Worm (Caenorhabditis elegans) whole organism, L1 larva: ENCODE measurements around the gene C14B1.3.
A peak's percentile ranks its signal among the peaks of the same experiment; 100 is the strongest.

Experiments used
- C04F5.9 ChIP-seq: sonication (generic microtip); optimal IDR thresholded peaks from 2 replicates; lab custom pipeline; 2016; ENCODE audit warnings: missing genetic modification characterization, missing compliant biosample characterization
- Y116A8C.19 ChIP-seq: sonication (generic microtip); optimal IDR thresholded peaks from 2 replicates; lab custom pipeline; 2016; ENCODE audit warnings: missing compliant biosample characterization, missing genetic modification characterization, borderline replicate concordance
- aha-1 ChIP-seq: fragments of 150-350 bp; optimal IDR thresholded peaks from 2 replicates; lab custom pipeline; 2014; ENCODE audit warnings: missing biosample characterization, missing genetic modification characterization
- blmp-1 ChIP-seq: fragments of 150-350 bp; optimal IDR thresholded peaks from 2 replicates; lab custom pipeline; 2014; ENCODE audit warnings: missing biosample characterization, missing genetic modification characterization
- ceh-82 ChIP-seq, 3 experiments: fragments of 150-350 bp in 1 of 3; sonication (generic microtip) in 2 of 3; optimal IDR thresholded peaks; 2 replicates each; lab custom pipeline; 2014 to 2017; ENCODE audit warnings: missing biosample characterization in 3 of 3, missing genetic modification characterization in 3 of 3
- ces-1 ChIP-seq: fragments of 150-350 bp; optimal IDR thresholded peaks from 2 replicates; lab custom pipeline; 2014; ENCODE audit warnings: missing biosample characterization, missing genetic modification reagents, missing genetic modification characterization
- dpl-1 ChIP-seq, 3 experiments: fragments of 150-350 bp in 2 of 3; sonication (generic microtip) in 1 of 3; optimal IDR thresholded peaks; 2 replicates each; lab custom pipeline; 2014 to 2017; ENCODE audit warnings: missing biosample characterization in 3 of 3, missing genetic modification characterization in 3 of 3, missing genetic modification reagents in 3 of 3
- efl-1 ChIP-seq, 4 experiments: fragments of 150-350 bp; optimal IDR thresholded peaks in 3 of 4; peaks in 1 of 4; 1 replicate in 1 of 4; 2 replicates in 3 of 4; lab custom pipeline; 2014; ENCODE audit warnings: missing biosample characterization in 2 of 4, missing genetic modification characterization in 2 of 4, missing genetic modification reagents in 2 of 4
- elt-3 ChIP-seq, 6 experiments: fragments of 150-350 bp in 1 of 6; sonication (generic microtip); optimal IDR thresholded peaks; 2 replicates each; lab custom pipeline; 2017 to 2018; ENCODE audit warnings: missing biosample characterization in 6 of 6, missing genetic modification characterization in 6 of 6, inconsistent platforms in 1 of 6
- ets-5 ChIP-seq: fragments of 200-800 bp; sonication (Bioruptor generic); IDR thresholded peaks from 2 replicates; pipeline ENCODE4 v1.3.6; 2022; ENCODE audit warnings: missing genetic modification characterization, missing compliant biosample characterization
- hlh-17 ChIP-seq: fragments of 200-800 bp; sonication (Bioruptor generic); optimal IDR thresholded peaks from 2 replicates; lab custom pipeline; 2018; ENCODE audit warnings: missing genetic modification characterization, mild to moderate bottlenecking, missing compliant biosample characterization, moderate library complexity, borderline replicate concordance
- hpl-2 ChIP-seq: fragments of 150-350 bp; optimal IDR thresholded peaks from 2 replicates; lab custom pipeline; 2014; ENCODE audit warnings: missing biosample characterization, missing genetic modification reagents, missing genetic modification characterization
- irx-1 ChIP-seq: sonication (generic microtip); optimal IDR thresholded peaks from 2 replicates; lab custom pipeline; 2016; ENCODE audit warnings: missing genetic modification characterization, missing compliant biosample characterization
- lin-13 ChIP-seq: fragments of 150-350 bp; optimal IDR thresholded peaks from 2 replicates; lab custom pipeline; 2014; ENCODE audit warnings: missing biosample characterization, missing genetic modification reagents, missing genetic modification characterization
- lin-35 ChIP-seq, 2 experiments: fragments of 150-350 bp; optimal IDR thresholded peaks; 2 replicates each; lab custom pipeline; 2014; ENCODE audit warnings: missing biosample characterization in 2 of 2, missing genetic modification characterization in 2 of 2, missing genetic modification reagents in 2 of 2
- lsy-2 ChIP-seq, 2 experiments: fragments of 150-350 bp; optimal IDR thresholded peaks; 2 replicates each; lab custom pipeline; 2014; ENCODE audit warnings: missing biosample characterization in 2 of 2, missing genetic modification characterization in 2 of 2
- mab-9 ChIP-seq: fragments of 200-800 bp; sonication (Bioruptor generic); IDR thresholded peaks from 2 replicates; pipeline ENCODE4 v1.3.6; 2022; ENCODE audit warnings: missing genetic modification reagents, missing genetic modification characterization, missing compliant biosample characterization
- mdl-1 ChIP-seq, 2 experiments: fragments of 150-350 bp; optimal IDR thresholded peaks; 2 replicates each; lab custom pipeline; 2014 to 2017; ENCODE audit warnings: missing biosample characterization in 2 of 2, missing genetic modification characterization in 2 of 2, inconsistent platforms in 1 of 2
- mep-1 ChIP-seq: fragments of 150-350 bp; optimal IDR thresholded peaks from 2 replicates; lab custom pipeline; 2014; ENCODE audit warnings: missing biosample characterization, missing genetic modification characterization
- nhr-11 ChIP-seq: fragments of 150-350 bp; optimal IDR thresholded peaks from 2 replicates; lab custom pipeline; 2014; ENCODE audit warnings: missing biosample characterization, missing genetic modification characterization
- nhr-12 ChIP-seq: sonication (generic microtip); optimal IDR thresholded peaks from 2 replicates; lab custom pipeline; 2017; ENCODE audit warnings: missing biosample characterization, missing genetic modification characterization
- nhr-71 ChIP-seq: sonication (generic microtip); optimal IDR thresholded peaks from 2 replicates; lab custom pipeline; 2016; ENCODE audit warnings: mild to moderate bottlenecking, missing genetic modification characterization, moderate library complexity, missing compliant biosample characterization
- nhr-77 ChIP-seq: fragments of 150-350 bp; optimal IDR thresholded peaks from 2 replicates; lab custom pipeline; 2014; ENCODE audit warnings: missing biosample characterization, missing genetic modification characterization
- nhr-84 ChIP-seq: sonication (generic microtip); optimal IDR thresholded peaks from 2 replicates; lab custom pipeline; 2017; ENCODE audit warnings: missing biosample characterization, missing genetic modification characterization
- nhr-85 ChIP-seq: sonication (generic microtip); peaks from one replicate; lab custom pipeline; 2016; ENCODE audit warnings: missing genetic modification characterization, inconsistent platforms, missing compliant biosample characterization
- nhr-90 ChIP-seq: sonication (generic microtip); optimal IDR thresholded peaks from 2 replicates; lab custom pipeline; 2016; ENCODE audit warnings: mild to moderate bottlenecking, missing genetic modification characterization, missing compliant biosample characterization; ENCODE audit not compliant: poor library complexity
- pax-3 ChIP-seq: fragments of 200-800 bp; sonication (Bioruptor generic); optimal IDR thresholded peaks from 2 replicates; lab custom pipeline; 2018; ENCODE audit warnings: mild to moderate bottlenecking, missing genetic modification characterization, moderate library complexity, missing compliant biosample characterization
- rnt-1 ChIP-seq: sonication (generic microtip); optimal IDR thresholded peaks from 2 replicates; lab custom pipeline; 2016; ENCODE audit warnings: mild to moderate bottlenecking, missing genetic modification characterization, moderate library complexity, missing compliant biosample characterization
- skn-1 ChIP-seq: fragments of 150-350 bp; optimal IDR thresholded peaks from 2 replicates; lab custom pipeline; 2014; ENCODE audit warnings: missing biosample characterization, missing genetic modification characterization
- snpc-4 ChIP-seq: fragments of 150-350 bp; optimal IDR thresholded peaks from 2 replicates; lab custom pipeline; 2014; ENCODE audit warnings: missing biosample characterization, missing genetic modification characterization
- snu-23 ChIP-seq: sonication (generic microtip); optimal IDR thresholded peaks from 2 replicates; lab custom pipeline; 2016; ENCODE audit warnings: missing genetic modification characterization, missing compliant biosample characterization
- sup-37 ChIP-seq: fragments of 200-800 bp; sonication (Bioruptor generic); optimal IDR thresholded peaks from 2 replicates; lab custom pipeline; 2018; ENCODE audit warnings: mild to moderate bottlenecking, missing genetic modification characterization, missing compliant biosample characterization
- tbx-2 ChIP-seq: sonication (generic microtip); optimal IDR thresholded peaks from 2 replicates; lab custom pipeline; 2016; ENCODE audit warnings: missing genetic modification characterization, missing compliant biosample characterization
- tlp-1 ChIP-seq: fragments of 150-350 bp; optimal IDR thresholded peaks from 2 replicates; lab custom pipeline; 2014; ENCODE audit warnings: missing biosample characterization, missing genetic modification characterization
- unc-130 ChIP-seq: fragments of 150-350 bp; optimal IDR thresholded peaks from 2 replicates; lab custom pipeline; 2017; ENCODE audit warnings: missing biosample characterization, missing genetic modification characterization, inconsistent platforms
- unc-30 ChIP-seq: sonication (generic microtip); optimal IDR thresholded peaks from 2 replicates; lab custom pipeline; 2017; ENCODE audit warnings: missing biosample characterization, missing genetic modification characterization
- zip-4 ChIP-seq: fragments of 200-800 bp; sonication (Bioruptor generic); optimal IDR thresholded peaks from 2 replicates; lab custom pipeline; 2018; ENCODE audit warnings: mild to moderate bottlenecking, missing genetic modification characterization, moderate library complexity, missing compliant biosample characterization
- ztf-11 ChIP-seq, 2 experiments: sonication (generic microtip); optimal IDR thresholded peaks; 2 replicates each; lab custom pipeline; 2016 to 2017; ENCODE audit warnings: missing genetic modification characterization in 2 of 2, missing biosample characterization in 1 of 2, missing compliant biosample characterization in 1 of 2

C14B1.3 gene

DNA sequence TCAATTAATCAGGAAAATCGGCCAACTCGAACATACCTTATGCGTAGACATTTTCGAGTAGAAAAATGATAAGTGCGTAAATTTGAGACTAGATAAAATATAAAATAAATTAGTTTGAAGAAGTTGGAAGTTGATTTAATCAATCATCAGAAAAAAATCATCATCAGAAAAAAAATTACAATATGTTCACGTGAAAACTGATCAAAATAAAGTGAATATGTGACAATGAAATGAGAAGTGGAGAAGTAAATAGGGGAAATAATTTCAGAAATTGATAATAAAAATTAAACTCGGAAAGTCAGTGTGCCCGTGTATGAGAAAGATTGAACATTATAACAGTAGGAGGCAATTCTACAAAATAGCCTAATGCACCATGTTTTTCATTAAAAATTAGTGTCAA lies 26.2 kb downstream of the C14B1.3 start, which contains the start of gene F34D10.9:
F34D10.9 (minus strand) TSS at position 101 of the 400 bp plus-strand sequence.
- TF ChIP-seq lin-35 (GFP tag; optimal IDR thresholded peaks at IDR 0.05; lab: Kevin White, UChicago) (no peak), tlp-1 (tag; lab: Kevin White, UChicago) (no peak), hpl-2 (GFP tag; lab: Kevin White, UChicago) (no peak), ces-1 (GFP tag; lab: Kevin White, UChicago) (no peak), ets-5 (GFP tag; lab: Robert Waterston, UW) (no peak), skn-1 (tag; lab: Kevin White, UChicago) (no peak), elt-3 (tag; optimal IDR thresholded peaks at IDR 0.05; lab: Kevin White, UChicago) (no peak), irx-1 (tag; lab: Kevin White, UChicago) (no peak), sup-37 (GFP tag; lab: Kevin White, UChicago) (no peak), zip-4 (no peak)

DNA sequence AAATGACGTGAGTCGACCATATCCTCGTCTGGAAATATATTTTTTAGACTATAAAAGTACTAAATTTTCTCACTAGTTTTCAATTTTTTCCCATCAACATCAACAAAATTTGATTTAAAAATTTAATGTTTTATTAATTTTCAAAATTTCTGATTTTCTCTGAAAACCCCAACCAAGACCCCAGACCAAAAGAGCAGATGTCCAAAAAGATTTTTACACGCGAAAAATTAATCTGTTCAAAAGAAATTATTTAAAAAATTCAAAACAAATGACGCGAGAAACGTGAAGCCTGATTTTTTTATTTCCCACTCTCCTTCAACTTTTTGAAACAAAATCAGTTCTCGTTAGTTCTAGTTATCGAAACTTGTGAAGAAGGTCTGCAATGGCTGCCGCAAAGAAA lies 27.1 kb downstream of the C14B1.3 start, which contains the start of gene F34D10.8:
F34D10.8 (plus strand) TSS at position 301 of the 400 bp plus-strand sequence.
- TF ChIP-seq nhr-85 (tag; lab: Kevin White, UChicago) (peak; percentile 56), lin-35 (GFP tag; optimal IDR thresholded peaks at IDR 0.05; lab: Kevin White, UChicago) (no peak)

DNA sequence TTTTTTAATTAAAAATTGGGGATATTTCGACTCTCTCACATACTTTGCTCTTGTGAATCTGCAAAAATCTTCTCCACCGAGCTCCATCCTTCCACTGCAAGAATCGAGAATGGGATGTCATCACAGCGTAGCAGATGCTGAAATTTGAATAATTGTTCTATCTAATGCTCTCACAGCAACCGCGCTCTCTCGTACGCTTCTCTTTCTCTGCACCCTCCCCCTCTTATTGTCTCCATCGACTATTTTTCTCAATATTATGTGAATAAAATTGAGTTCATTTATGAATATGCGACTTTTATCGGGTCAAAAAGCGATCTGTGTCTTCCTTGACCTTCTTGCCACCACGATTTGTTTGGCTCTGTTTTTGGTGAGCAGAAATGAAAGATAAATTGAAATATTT lies 30.6 kb downstream of the C14B1.3 start, which contains the start of gene F34D10.3:
F34D10.3 (plus strand) TSS at position 249 of the 400 bp plus-strand sequence.
- TF ChIP-seq pax-3 (no peak), nhr-12 (tag; lab: Kevin White, UChicago) (no peak), nhr-71 (tag; lab: Kevin White, UChicago) (no peak), efl-1 (optimal IDR thresholded peaks at IDR 0.05; lab: Kevin White, UChicago) (peak; percentile 3 to 18), efl-1 (GFP tag; optimal IDR thresholded peaks at IDR 0.05 in 1 of 2; lab: Kevin White, UChicago) (peak; percentile 6 to 51), mab-9 (GFP tag; lab: Robert Waterston, UW) (no peak), nhr-11 (tag; lab: Kevin White, UChicago) (no peak), nhr-85 (tag; lab: Kevin White, UChicago) (no peak), lsy-2 (tag; optimal IDR thresholded peaks at IDR 0.05; lab: Kevin White, UChicago) (peak in 1 of 2 experiments; percentile 48), dpl-1 (GFP tag; optimal IDR thresholded peaks at IDR 0.05; lab: Kevin White, UChicago) (peak in 1 of 3 experiments; percentile 27), ceh-82 (tag; optimal IDR thresholded peaks at IDR 0.05; lab: Kevin White, UChicago) (no peak), snu-23 (GFP tag; lab: Kevin White, UChicago) (no peak), elt-3 (tag; optimal IDR thresholded peaks at IDR 0.05; lab: Kevin White, UChicago) (no peak), mdl-1 (tag; optimal IDR thresholded peaks at IDR 0.05; lab: Kevin White, UChicago) (no peak), lin-13 (GFP tag; lab: Kevin White, UChicago) (no peak), hpl-2 (GFP tag; lab: Kevin White, UChicago) (no peak), Y116A8C.19 (tag; lab: Kevin White, UChicago) (no peak), lin-35 (GFP tag; optimal IDR thresholded peaks at IDR 0.05; lab: Kevin White, UChicago) (peak; percentile 18 to 47), nhr-77 (tag; lab: Kevin White, UChicago) (no peak), hlh-17 (GFP tag; lab: Kevin White, UChicago) (no peak), tbx-2 (tag; lab: Kevin White, UChicago) (no peak)
- TF ChIP-seq, all 84 proteins: peak for 4

DNA sequence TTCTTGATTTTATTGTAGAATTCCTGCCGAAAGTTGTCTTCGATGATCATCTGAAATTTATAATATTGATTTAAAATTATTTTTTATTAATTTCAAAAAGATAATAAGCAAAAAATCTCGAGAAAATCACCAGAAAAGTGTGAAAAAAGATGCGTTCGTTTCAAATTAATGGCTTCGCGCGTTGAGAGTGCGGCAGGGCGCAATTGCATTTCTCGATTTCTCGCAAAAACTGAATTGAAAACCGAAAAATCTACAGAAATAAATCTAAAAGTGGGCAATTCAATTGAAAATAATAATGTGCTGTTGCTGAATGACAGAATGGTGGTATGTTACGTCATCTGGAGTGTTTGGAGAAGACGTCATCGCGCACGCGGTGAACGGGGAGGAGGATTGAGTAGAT lies 31.6 kb downstream of the C14B1.3 start, which contains the start of gene evl-18:
evl-18 (minus strand) TSS at position 50 of the 400 bp plus-strand sequence.
- TF ChIP-seq efl-1 (optimal IDR thresholded peaks at IDR 0.05; lab: Kevin White, UChicago) (peak; percentile 48 to 56), efl-1 (GFP tag; optimal IDR thresholded peaks at IDR 0.05 in 1 of 2; lab: Kevin White, UChicago) (peak; percentile 72 to 97), Y116A8C.19 (tag; lab: Kevin White, UChicago) (no peak), nhr-90 (tag; lab: Kevin White, UChicago) (no peak), unc-30 (tag; lab: Kevin White, UChicago) (no peak), C04F5.9 (tag; lab: Kevin White, UChicago) (no peak), snpc-4 (tag; lab: Kevin White, UChicago) (no peak), blmp-1 (peak; percentile 34), nhr-11 (tag; lab: Kevin White, UChicago) (no peak), aha-1 (tag; lab: Kevin White, UChicago) (no peak), nhr-77 (tag; lab: Kevin White, UChicago) (no peak), mep-1 (tag; lab: Kevin White, UChicago) (peak; percentile 37), nhr-84 (tag; lab: Kevin White, UChicago) (no peak), unc-130 (tag; lab: Kevin White, UChicago) (no peak), rnt-1 (tag; lab: Kevin White, UChicago) (no peak), zip-4 (no peak), ztf-11 (tag; optimal IDR thresholded peaks at IDR 0.05; lab: Kevin White, UChicago) (no peak), lsy-2 (tag; optimal IDR thresholded peaks at IDR 0.05; lab: Kevin White, UChicago) (peak in 1 of 2 experiments; percentile 55), lin-35 (GFP tag; optimal IDR thresholded peaks at IDR 0.05; lab: Kevin White, UChicago) (peak; percentile 51 to 83), dpl-1 (GFP tag; optimal IDR thresholded peaks at IDR 0.05; lab: Kevin White, UChicago) (peak; percentile 62 to 84 (median 70))
